Fruit fly (Drosophila melanogaster): ENCODE data around the gene pie.

The pie gene

DNA sequence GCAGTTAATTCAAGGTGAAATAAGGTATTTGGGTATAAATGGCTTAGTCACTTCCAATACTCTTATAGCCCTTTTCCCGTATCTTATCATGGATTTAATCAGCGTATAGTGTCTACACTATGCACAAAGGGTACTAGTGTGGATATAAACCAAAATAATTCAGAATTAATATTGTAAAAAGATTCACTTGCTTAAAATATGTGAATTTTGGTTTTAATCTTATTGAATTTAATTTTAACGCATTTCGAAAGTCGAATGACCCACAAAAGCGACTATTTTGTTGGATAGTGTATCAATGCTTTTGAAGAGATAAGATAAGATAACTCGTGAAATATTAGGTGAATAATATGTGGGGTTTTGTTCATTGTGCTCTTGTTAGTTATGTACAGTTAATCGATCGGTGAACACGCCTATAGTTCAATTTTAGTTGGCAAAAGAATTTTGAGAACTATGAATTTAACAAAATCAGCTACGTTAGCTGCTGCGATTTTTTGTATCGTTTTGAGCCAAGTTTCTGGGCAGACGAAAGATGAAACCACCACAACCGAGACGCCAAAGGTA lies 40.6 kb downstream of the pie start, which contains the start of gene CG5096 (continued):
- no peak for TF ChIP-seq knrl (GFP tag; IDR thresholded peaks at IDR 0.05; ENCODE audit: partially characterized antibody)
- no peak for TF ChIP-seq chinmo (GFP tag; IDR thresholded peaks at IDR 0.05; ENCODE audit: partially characterized antibody)
- TF ChIP-seq kay (GFP tag; optimal IDR thresholded peaks at IDR 0.05) = peak; percentile 86
- peak; percentile 97 for TF ChIP-seq CG2678 (tag; optimal IDR thresholded peaks at IDR 0.05)
- peak; percentile 82 for TF ChIP-seq CG6683 (GFP tag; optimal IDR thresholded peaks at IDR 0.05)
- peak; percentile 83 for TF ChIP-seq chm (GFP tag; IDR thresholded peaks at IDR 0.05)
- peak; percentile 93 for TF ChIP-seq CG13424 (tag; optimal IDR thresholded peaks at IDR 0.05)
- TF ChIP-seq HLH4C (GFP tag; IDR thresholded peaks at IDR 0.05; ENCODE audit: partially characterized antibody) = no peak
- TF ChIP-seq Hsf (GFP tag; optimal IDR thresholded peaks at IDR 0.05) = peak; percentile 79
- peak; percentile 96 for TF ChIP-seq CG2120 (GFP tag; optimal IDR thresholded peaks at IDR 0.05)
- peak; percentile 68 for TF ChIP-seq Myb (GFP tag; optimal IDR thresholded peaks at IDR 0.05)
- peak; percentile 85 for TF ChIP-seq CG9817 (tag; optimal IDR thresholded peaks at IDR 0.05)
- peak; percentile 84 for TF ChIP-seq CG7786 (GFP tag; optimal IDR thresholded peaks at IDR 0.05)
- peak; percentile 49 for TF ChIP-seq CG12236 (GFP tag; optimal IDR thresholded peaks at IDR 0.05)
- no peak for TF ChIP-seq fd64A (GFP tag; optimal IDR thresholded peaks at IDR 0.05)
- TF ChIP-seq btn (GFP tag; optimal IDR thresholded peaks at IDR 0.05) = peak; percentile 41
- TF ChIP-seq wek (GFP tag; optimal IDR thresholded peaks at IDR 0.05) = peak; percentile 48
- peak; percentile 85 for TF ChIP-seq CG30403 (GFP tag; optimal IDR thresholded peaks at IDR 0.05)
- TF ChIP-seq tin (GFP tag; optimal IDR thresholded peaks at IDR 0.05) = peak; percentile 67
- TF ChIP-seq gro (GFP tag; optimal IDR thresholded peaks at IDR 0.05) = peak; percentile 90
- peak; percentile 93 for TF ChIP-seq CG11695 (GFP tag; IDR thresholded peaks at IDR 0.05)
- TF ChIP-seq Dll (GFP tag; IDR thresholded peaks at IDR 0.05; ENCODE audit: partially characterized antibody) = no peak
- no peak for TF ChIP-seq lov (optimal IDR thresholded peaks at IDR 0.05)
- TF ChIP-seq lov (GFP tag; IDR thresholded peaks at IDR 0.05) = peak; percentile 67; the same call in 1 of the 3 replicates
- no peak for TF ChIP-seq cg (GFP tag; optimal IDR thresholded peaks at IDR 0.05)
- TF ChIP-seq CG4282 (GFP tag; optimal IDR thresholded peaks at IDR 0.05) = peak; percentile 2
- TF ChIP-seq Deaf1 (tag; optimal IDR thresholded peaks at IDR 0.05) = peak; percentile 75
- no peak for TF ChIP-seq pfk (GFP tag; optimal IDR thresholded peaks at IDR 0.05)
- TF ChIP-seq mld (GFP tag; IDR thresholded peaks at IDR 0.05; ENCODE audit: partially characterized antibody) = no peak
- TF ChIP-seq gem (tag; optimal IDR thresholded peaks at IDR 0.05) = peak; percentile 93
- peak; percentile 97 for TF ChIP-seq grn (GFP tag; optimal IDR thresholded peaks at IDR 0.05)
- peak; percentile 92 for TF ChIP-seq CG3281 (GFP tag; optimal IDR thresholded peaks at IDR 0.05)
- TF ChIP-seq Ptx1 (GFP tag; IDR thresholded peaks at IDR 0.05) = peak; percentile 89
- peak; percentile 55 for TF ChIP-seq jing (GFP tag; optimal IDR thresholded peaks at IDR 0.05)
- TF ChIP-seq nerfin-2 (GFP tag; IDR thresholded peaks at IDR 0.05; ENCODE audit: partially characterized antibody) = no peak
- TF ChIP-seq h (optimal IDR thresholded peaks at IDR 0.05) = no peak
- peak; percentile 88 for TF ChIP-seq nmo (GFP tag; optimal IDR thresholded peaks at IDR 0.05)
- peak; percentile 75 for TF ChIP-seq trem (tag; optimal IDR thresholded peaks at IDR 0.05)
- TF ChIP-seq CG15269 (tag; optimal IDR thresholded peaks at IDR 0.05) = peak; percentile 95
- no peak for TF ChIP-seq Doc2 (GFP tag; IDR thresholded peaks at IDR 0.05)
- TF ChIP-seq Lhr (GFP tag; optimal IDR thresholded peaks at IDR 0.05) = no peak
- TF ChIP-seq NC2α (GFP tag; optimal IDR thresholded peaks at IDR 0.05) = peak; percentile 33
- TF ChIP-seq B-H1 (GFP tag; IDR thresholded peaks at IDR 0.05) = peak; percentile 85
- no peak for TF ChIP-seq CG34224 (GFP tag; IDR thresholded peaks at IDR 0.05; ENCODE audit: partially characterized antibody)
- no peak for TF ChIP-seq Dp (GFP tag; optimal IDR thresholded peaks at IDR 0.05)
- TF ChIP-seq repo (GFP tag; optimal IDR thresholded peaks at IDR 0.05) = peak; percentile 39
- TF ChIP-seq zen (tag; optimal IDR thresholded peaks at IDR 0.05) = peak; percentile 66
- TF ChIP-seq Rfx (GFP tag; IDR thresholded peaks at IDR 0.05) = peak; percentile 93
- TF ChIP-seq jumu (GFP tag; optimal IDR thresholded peaks at IDR 0.05) = peak; percentile 53
- peak; percentile 81 for TF ChIP-seq phol (tag; optimal IDR thresholded peaks at IDR 0.05)
